Worm (Caenorhabditis elegans) whole organism, early embryonic: ENCODE data around the gene srw-113.

Source experiments
- ama-1 ChIP-seq: fragments of 150-350 bp; optimal IDR thresholded peaks from 2 replicates; lab custom pipeline; 2014
- ceh-36 ChIP-seq: sonication (generic microtip); optimal IDR thresholded peaks from 2 replicates; lab custom pipeline; 2016; ENCODE audit warnings: missing genetic modification characterization, inconsistent platforms, missing compliant biosample characterization
- flt-1 ChIP-seq: fragments of 200-800 bp; sonication (Bioruptor generic); IDR thresholded peaks from 2 replicates; pipeline ENCODE4 v1.3.6; 2022; ENCODE audit warnings: missing genetic modification characterization, missing compliant biosample characterization
- hmg-4 ChIP-seq: fragments of 200-800 bp; sonication (Bioruptor generic); optimal IDR thresholded peaks from 2 replicates; lab custom pipeline; 2018; ENCODE audit warnings: mild to moderate bottlenecking, missing genetic modification characterization, missing compliant biosample characterization
- pes-1 ChIP-seq: fragments of 200-800 bp; sonication (Bioruptor generic); IDR thresholded peaks from 2 replicates; pipeline ENCODE4 v1.3.6; 2022; ENCODE audit warnings: missing genetic modification reagents, missing genetic modification characterization, missing compliant biosample characterization
- scrt-1 ChIP-seq: fragments of 200-800 bp; sonication (Bioruptor generic); IDR thresholded peaks from 2 replicates; pipeline ENCODE4 v1.3.6; 2022; ENCODE audit warnings: missing genetic modification characterization, missing compliant biosample characterization
- tra-4 ChIP-seq: sonication (generic microtip); optimal IDR thresholded peaks from 2 replicates; lab custom pipeline; 2017; ENCODE audit warnings: missing genetic modification characterization, missing compliant biosample characterization

DNA sequence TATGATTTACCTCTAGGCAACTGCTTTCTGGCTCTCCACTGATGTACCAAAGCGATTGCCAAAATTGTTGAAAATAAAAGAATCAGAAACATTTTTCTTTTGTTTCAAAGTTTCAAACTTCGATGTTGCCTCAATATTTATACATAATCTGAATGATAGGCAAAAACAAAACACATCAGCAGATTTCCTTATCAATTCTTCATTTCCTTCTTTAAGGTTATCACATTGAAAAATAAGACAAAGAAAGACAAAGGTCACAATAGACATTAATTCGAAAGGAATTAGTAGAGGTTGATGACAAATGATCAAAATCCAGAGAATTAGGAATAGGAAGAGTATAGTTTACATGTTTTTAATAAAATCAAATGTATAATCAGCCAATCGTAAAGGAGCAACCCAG is 42.0 kb upstream of the srw-113 start, which contains the start of gene cyp-34A2:
- no peak for TF ChIP-seq ama-1
- TF ChIP-seq flt-1 (GFP tag; lab: Robert Waterston, UW) = no peak
- no peak for TF ChIP-seq pes-1
- TF ChIP-seq ceh-36 (tag; lab: Kevin White, UChicago) = no peak
- TF ChIP-seq tra-4 = no peak
- TF ChIP-seq hmg-4 = no peak
- no peak for TF ChIP-seq scrt-1 (GFP tag; lab: Robert Waterston, UW)
